Fruit fly (Drosophila melanogaster) whole organism, prepupa: ENCODE data around the gene CG9706.

Experiments
- CG10631 ChIP-seq: fragments of 200-800 bp; sonication (Bioruptor generic); optimal IDR thresholded peaks from 2 replicates; lab custom pipeline; 2016; ENCODE audit warnings: missing biosample characterization, missing genetic modification characterization
- CG10669 ChIP-seq: fragments of 200-800 bp; sonication (Bioruptor generic); optimal IDR thresholded peaks from 3 replicates; lab custom pipeline; 2018; ENCODE audit warnings: missing biosample characterization, mild to moderate bottlenecking, missing genetic modification characterization, moderate library complexity
- CG11902 ChIP-seq: fragments of 200-800 bp; sonication (Bioruptor generic); optimal IDR thresholded peaks from 3 replicates; lab custom pipeline; 2016; ENCODE audit warnings: missing biosample characterization, missing genetic modification characterization
- CG15336 ChIP-seq: fragments of 200-800 bp; sonication (Bioruptor generic); IDR thresholded peaks from 2 replicates; pipeline ENCODE4 v1.3.6; 2022; ENCODE audit warnings: missing biosample characterization, missing genetic modification characterization
- CG16779 ChIP-seq: fragments of 200-800 bp; sonication (Bioruptor generic); optimal IDR thresholded peaks from 3 replicates; lab custom pipeline; 2017; ENCODE audit warnings: missing biosample characterization, mild to moderate bottlenecking, missing genetic modification characterization
- CG3032 ChIP-seq: fragments of 200-800 bp; optimal IDR thresholded peaks from 2 replicates; lab custom pipeline; 2019; ENCODE audit warnings: missing biosample characterization, mild to moderate bottlenecking, missing genetic modification characterization, moderate library complexity
- CG31627 ChIP-seq: fragments of 200-800 bp; sonication (Bioruptor generic); optimal IDR thresholded peaks from 3 replicates; lab custom pipeline; 2016; ENCODE audit warnings: missing biosample characterization, missing genetic modification characterization
- CG34406 ChIP-seq: fragments of 200-800 bp; sonication (Bioruptor generic); optimal IDR thresholded peaks from 3 replicates; lab custom pipeline; 2016; ENCODE audit warnings: missing biosample characterization, missing genetic modification characterization
- CG3919 ChIP-seq: fragments of 200-800 bp; sonication (Bioruptor generic); optimal IDR thresholded peaks from 3 replicates; lab custom pipeline; 2016; ENCODE audit warnings: missing biosample characterization, missing genetic modification characterization
- CG6163 ChIP-seq: fragments of 200-800 bp; sonication (Bioruptor generic); IDR thresholded peaks from 3 replicates; pipeline ENCODE4 v1.3.6; 2022; ENCODE audit warnings: missing biosample characterization, missing genetic modification characterization
- CG6792 ChIP-seq: fragments of 200-800 bp; sonication (Bioruptor generic); optimal IDR thresholded peaks from 3 replicates; lab custom pipeline; 2016; ENCODE audit warnings: missing biosample characterization, missing genetic modification characterization
- CG6808 ChIP-seq: fragments of 200-800 bp; sonication (Bioruptor generic); optimal IDR thresholded peaks from 3 replicates; lab custom pipeline; 2017; ENCODE audit warnings: missing biosample characterization, missing genetic modification characterization, mild to moderate bottlenecking, moderate library complexity, missing genetic modification reagents
- CG8119 ChIP-seq: fragments of 200-800 bp; sonication (Bioruptor generic); IDR thresholded peaks from 3 replicates; pipeline ENCODE4 v1.3.6; 2022; ENCODE audit warnings: missing biosample characterization, missing genetic modification characterization
- CG8632 ChIP-seq: fragments of 200-800 bp; sonication (Bioruptor generic); optimal IDR thresholded peaks from 3 replicates; lab custom pipeline; 2016; ENCODE audit warnings: missing biosample characterization, missing genetic modification characterization
- Eip75B ChIP-seq: fragments of 200-800 bp; sonication (Bioruptor generic); optimal IDR thresholded peaks from 3 replicates; lab custom pipeline; 2016; ENCODE audit warnings: missing biosample characterization, missing genetic modification characterization
- Eip78C ChIP-seq: fragments of 200-800 bp; sonication (Bioruptor generic); peaks from one replicate; lab custom pipeline; 2016; ENCODE audit warnings: missing biosample characterization, missing genetic modification characterization
- Eip93F ChIP-seq: fragments of 200-800 bp; sonication (Bioruptor generic); optimal IDR thresholded peaks from 2 replicates; lab custom pipeline; 2016; ENCODE audit warnings: missing biosample characterization, mild to moderate bottlenecking, missing genetic modification characterization
- Gug ChIP-seq: fragments of 200-800 bp; sonication (Bioruptor generic); IDR thresholded peaks from 2 replicates; pipeline ENCODE4 v1.3.6; 2022; ENCODE audit warnings: missing biosample characterization, missing genetic modification characterization
- Hr39 ChIP-seq: fragments of 200-800 bp; sonication (Bioruptor generic); optimal IDR thresholded peaks from 2 replicates; lab custom pipeline; 2016; ENCODE audit warnings: missing biosample characterization, missing genetic modification characterization
- Hr4 ChIP-seq: fragments of 200-800 bp; sonication (Bioruptor generic); optimal IDR thresholded peaks from 3 replicates; lab custom pipeline; 2016; ENCODE audit warnings: missing biosample characterization, missing genetic modification characterization
- Sox102F ChIP-seq: fragments of 200-800 bp; sonication (Bioruptor generic); optimal IDR thresholded peaks from 2 replicates; lab custom pipeline; 2016; ENCODE audit warnings: missing biosample characterization, mild to moderate bottlenecking, missing genetic modification characterization
- Sox14 ChIP-seq: fragments of 200-800 bp; sonication (Bioruptor generic); optimal IDR thresholded peaks from 3 replicates; lab custom pipeline; 2016; ENCODE audit warnings: missing biosample characterization, missing genetic modification characterization
- Sox15 ChIP-seq: fragments of 200-800 bp; sonication (Bioruptor generic); optimal IDR thresholded peaks from 3 replicates; lab custom pipeline; 2016; ENCODE audit warnings: missing biosample characterization, missing genetic modification characterization
- achi ChIP-seq: fragments of 200-800 bp; sonication (Bioruptor generic); optimal IDR thresholded peaks from 3 replicates; lab custom pipeline; 2016; ENCODE audit warnings: missing biosample characterization, missing genetic modification characterization
- acj6 ChIP-seq: fragments of 200-800 bp; sonication (Bioruptor generic); optimal IDR thresholded peaks from 3 replicates; lab custom pipeline; 2016; ENCODE audit warnings: missing biosample characterization, missing genetic modification characterization
- cyc ChIP-seq: fragments of 200-800 bp; sonication (Bioruptor generic); optimal IDR thresholded peaks from 3 replicates; lab custom pipeline; 2016; ENCODE audit warnings: missing biosample characterization, missing genetic modification characterization
- dac ChIP-seq: fragments of 200-800 bp; sonication (Bioruptor generic); optimal IDR thresholded peaks from 2 replicates; lab custom pipeline; 2017; ENCODE audit warnings: missing biosample characterization, mild to moderate bottlenecking, missing genetic modification characterization
- dsx ChIP-seq: fragments of 200-800 bp; optimal IDR thresholded peaks from 3 replicates; lab custom pipeline; 2019; ENCODE audit warnings: missing biosample characterization, mild to moderate bottlenecking, missing genetic modification characterization, moderate library complexity; ENCODE audit not compliant: poor library complexity, severe bottlenecking
- eg ChIP-seq: fragments of 200-800 bp; sonication (Bioruptor generic); IDR thresholded peaks from 3 replicates; pipeline ENCODE4 v1.3.6; 2022; ENCODE audit warnings: missing biosample characterization, missing genetic modification characterization
- esn ChIP-seq: fragments of 200-800 bp; sonication (Bioruptor generic); optimal IDR thresholded peaks from 2 replicates; lab custom pipeline; 2016; ENCODE audit warnings: missing biosample characterization, mild to moderate bottlenecking, missing genetic modification characterization, moderate library complexity
- fd59A ChIP-seq: fragments of 200-800 bp; sonication (Bioruptor generic); optimal IDR thresholded peaks from 2 replicates; lab custom pipeline; 2017; ENCODE audit warnings: missing biosample characterization, mild to moderate bottlenecking, missing genetic modification characterization, missing genetic modification reagents
- fd85E ChIP-seq: fragments of 200-800 bp; sonication (Bioruptor generic); optimal IDR thresholded peaks from 3 replicates; lab custom pipeline; 2016; ENCODE audit warnings: missing biosample characterization, missing genetic modification characterization
- fkh ChIP-seq: fragments of 200-800 bp; sonication (Bioruptor generic); optimal IDR thresholded peaks from 3 replicates; lab custom pipeline; 2017; ENCODE audit warnings: missing biosample characterization, mild to moderate bottlenecking, missing genetic modification characterization, moderate library complexity
- lz ChIP-seq: fragments of 200-800 bp; sonication (Bioruptor generic); optimal IDR thresholded peaks from 3 replicates; lab custom pipeline; 2016; ENCODE audit warnings: missing biosample characterization, missing genetic modification characterization
- net ChIP-seq: fragments of 200-800 bp; sonication (Bioruptor generic); optimal IDR thresholded peaks from 3 replicates; lab custom pipeline; 2016; ENCODE audit warnings: missing biosample characterization, missing genetic modification characterization
- pdm3 ChIP-seq: fragments of 200-800 bp; sonication (Bioruptor generic); optimal IDR thresholded peaks from 3 replicates; lab custom pipeline; 2016; ENCODE audit warnings: missing biosample characterization, missing genetic modification characterization
- spab ChIP-seq: fragments of 200-800 bp; sonication (Bioruptor generic); optimal IDR thresholded peaks from 2 replicates; lab custom pipeline; 2017; ENCODE audit warnings: missing biosample characterization, mild to moderate bottlenecking, missing genetic modification characterization, missing genetic modification reagents
- ss ChIP-seq, 2 experiments: fragments of 200-800 bp; sonication (Bioruptor generic); optimal IDR thresholded peaks; 2 replicates in 1 of 2; 3 replicates in 1 of 2; lab custom pipeline; 2017 to 2018; ENCODE audit warnings: mild to moderate bottlenecking in 2 of 2, missing biosample characterization in 2 of 2, missing genetic modification characterization in 2 of 2, moderate library complexity in 1 of 2
- svp ChIP-seq: fragments of 200-800 bp; sonication (Bioruptor generic); peaks from one replicate; lab custom pipeline; 2016; ENCODE audit warnings: missing biosample characterization, missing genetic modification characterization
- vri ChIP-seq: fragments of 200-800 bp; sonication (Bioruptor generic); optimal IDR thresholded peaks from 3 replicates; lab custom pipeline; 2016; ENCODE audit warnings: missing biosample characterization, mild to moderate bottlenecking, missing genetic modification characterization

The CG9706 gene

DNA sequence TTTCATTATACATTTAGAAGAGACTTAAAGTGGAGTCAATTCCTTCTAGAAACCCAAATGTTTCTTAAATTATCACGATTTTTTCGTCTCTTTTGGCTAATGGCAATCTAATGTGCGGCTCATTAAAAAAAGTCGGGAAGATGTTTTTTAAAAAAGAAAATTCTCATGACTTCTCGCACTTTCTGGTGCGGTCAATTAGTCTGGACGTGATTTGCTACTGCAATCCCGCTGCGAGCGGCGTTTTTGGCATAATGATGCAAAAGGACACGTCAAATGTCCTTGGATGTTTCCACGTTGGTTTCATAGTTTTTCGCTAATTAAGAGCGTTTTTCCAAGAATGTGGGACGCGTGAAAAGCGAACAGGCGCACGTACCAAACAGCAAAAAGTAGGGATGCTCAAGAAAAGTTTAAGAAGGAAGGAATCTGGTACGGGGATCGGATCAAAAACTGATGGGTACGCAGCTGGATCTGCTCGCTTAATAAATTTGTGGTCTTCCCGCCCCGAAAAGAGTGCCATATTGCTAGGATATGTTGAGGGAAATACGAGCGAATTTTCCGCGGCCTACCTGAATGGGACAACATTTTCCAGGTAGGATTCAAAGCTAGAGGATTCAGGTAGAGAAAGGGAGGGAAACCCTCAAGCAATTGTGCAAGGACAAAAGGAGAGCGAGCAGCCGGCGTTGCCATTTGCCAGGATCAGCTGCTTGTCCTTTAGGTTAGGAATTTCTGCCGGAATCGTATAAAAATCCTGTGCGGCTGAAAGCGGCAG lies 9.9 kb upstream of the CG9706 start:
- TF ChIP-seq fkh (GFP tag; lab: Kevin White, UChicago) (no peak), eg (GFP tag; lab: Robert Waterston, UW) (no peak), CG8632 (GFP tag; lab: Kevin White, UChicago) (no peak), CG8119 (no peak), CG11902 (no peak)

DNA sequence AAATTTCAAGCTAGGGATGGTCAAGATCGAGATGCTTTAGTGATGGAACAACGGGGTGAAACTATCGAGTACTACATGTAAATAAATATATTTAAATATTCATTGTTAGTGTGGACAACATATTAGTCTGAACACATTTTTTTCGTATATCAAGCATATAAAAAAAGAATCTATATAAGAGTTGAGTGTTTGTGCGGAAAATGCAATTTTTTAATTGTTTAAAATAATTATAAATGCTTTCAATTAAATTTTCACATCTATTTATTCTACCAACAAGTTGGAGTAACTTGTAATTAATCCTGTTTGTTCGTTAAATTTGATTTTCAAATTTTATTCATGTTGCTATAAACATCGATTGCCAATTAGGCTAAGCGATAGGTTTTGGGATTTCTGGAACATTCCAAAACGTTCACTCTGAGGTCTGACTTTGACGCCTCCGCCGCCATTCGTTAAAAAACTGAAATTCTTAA lies 3.1 kb upstream of the CG9706 start, which contains the start of the genes mus302 and CG9705:
Gene mus302 (minus strand): TSS at position 33 of the 470 bp plus-strand sequence.
Gene CG9705 (plus strand): TSS at position 397 of the 470 bp plus-strand sequence.
- TF ChIP-seq Hr39 (GFP tag; lab: Kevin White, UChicago), result peak; percentile 26
- TF ChIP-seq Eip78C (GFP tag; lab: Kevin White, UChicago), result peak; percentile 85
- peak; percentile 8 for TF ChIP-seq Eip93F (GFP tag; lab: Kevin White, UChicago)
- no peak for TF ChIP-seq fd59A (GFP tag; lab: Kevin White, UChicago)
- TF ChIP-seq Hr4 (GFP tag; lab: Kevin White, UChicago), result peak; percentile 48
- no peak for TF ChIP-seq Sox102F (GFP tag; lab: Kevin White, UChicago)
- no peak for TF ChIP-seq fkh (GFP tag; lab: Kevin White, UChicago)
- no peak for TF ChIP-seq Gug
- peak; percentile 76 for TF ChIP-seq svp (GFP tag; lab: Kevin White, UChicago)
- TF ChIP-seq dsx (GFP tag; lab: Kevin White, UChicago), result peak; percentile 37
- peak; percentile 6 for TF ChIP-seq CG6792 (GFP tag; lab: Kevin White, UChicago)
- TF ChIP-seq Sox14 (GFP tag; lab: Kevin White, UChicago), result peak; percentile 8
- TF ChIP-seq CG8632 (GFP tag; lab: Kevin White, UChicago), result peak; percentile 40
- TF ChIP-seq pdm3 (GFP tag; lab: Kevin White, UChicago), result peak; percentile 46
- peak; percentile 14 for TF ChIP-seq cyc (GFP tag; lab: Kevin White, UChicago)
- peak; percentile 11 for TF ChIP-seq Sox15 (GFP tag; lab: Kevin White, UChicago)
- TF ChIP-seq CG34406 (GFP tag; lab: Kevin White, UChicago), result peak; percentile 54
- peak; percentile 55 for TF ChIP-seq esn (GFP tag; lab: Kevin White, UChicago)
- TF ChIP-seq CG10631 (GFP tag; lab: Kevin White, UChicago), result peak; percentile 59
- TF ChIP-seq fd85E, result no peak
- peak; percentile 34 for TF ChIP-seq CG3032 (tag; lab: Kevin White, UChicago)
- TF ChIP-seq CG6163, result no peak
- peak; percentile 58 for TF ChIP-seq acj6 (GFP tag; lab: Kevin White, UChicago)
- TF ChIP-seq CG16779 (tag; lab: Kevin White, UChicago), result no peak
- peak; percentile 43 for TF ChIP-seq lz (GFP tag; lab: Kevin White, UChicago)
- peak; percentile 8 for TF ChIP-seq Eip75B (GFP tag; lab: Kevin White, UChicago)
- TF ChIP-seq CG3919, result no peak
- no peak for TF ChIP-seq dac (GFP tag; lab: Kevin White, UChicago)
- peak; percentile 48 for TF ChIP-seq CG6808 (GFP tag; lab: Kevin White, UChicago)
- no peak for TF ChIP-seq spab (GFP tag; lab: Kevin White, UChicago)
- no peak for TF ChIP-seq net (GFP tag; lab: Kevin White, UChicago)
- no peak for TF ChIP-seq vri
- TF ChIP-seq CG15336 (GFP tag; lab: Robert Waterston, UW), result 0 out of 2 replicates have a peak, but pooled peaks have one; percentile 18
- peak; percentile 44 for TF ChIP-seq CG31627
- peak; percentile 44 for TF ChIP-seq achi (GFP tag; lab: Kevin White, UChicago)
- peak; percentile 23 for TF ChIP-seq CG11902
- TF ChIP-seq CG10669 (GFP tag; lab: Kevin White, UChicago), result no peak
- peak in 1 of 2 experiments; percentile 6 for TF ChIP-seq ss (GFP tag; optimal IDR thresholded peaks at IDR 0.05; lab: Kevin White, UChicago)
